Worm (Caenorhabditis elegans) whole organism, young adult: ENCODE data around the gene sre-31.

Source experiments
- T26A5.8 ChIP-seq: sonication (generic microtip); optimal IDR thresholded peaks from 2 replicates; lab custom pipeline; 2016; ENCODE audit warnings: missing genetic modification characterization, missing compliant biosample characterization
- dox-1 ChIP-seq: fragments of 200-800 bp; sonication (Bioruptor generic); IDR thresholded peaks from 2 replicates; pipeline ENCODE4 v1.3.6; 2022; ENCODE audit warnings: missing genetic modification reagents, missing genetic modification characterization, missing compliant biosample characterization
- him-1 ChIP-seq: sonication (generic microtip); optimal IDR thresholded peaks from 2 replicates; lab custom pipeline; 2016; ENCODE audit warnings: missing genotype, missing genetic modification reagents, missing genetic modification characterization, missing compliant biosample characterization
- hsf-1 ChIP-seq: fragments of 200-800 bp; sonication (Bioruptor generic); IDR thresholded peaks from 2 replicates; pipeline ENCODE4 v1.3.6; 2022; ENCODE audit warnings: missing genetic modification reagents, missing genetic modification characterization, missing compliant biosample characterization
- lir-1 ChIP-seq: fragments of 200-800 bp; sonication (Bioruptor generic); conservative IDR thresholded peaks from 2 replicates; pipeline ENCODE4 v1.3.6; 2022; ENCODE audit warnings: missing genetic modification reagents, missing genetic modification characterization, missing compliant biosample characterization
- madf-6 ChIP-seq: fragments of 200-800 bp; sonication (Bioruptor generic); IDR thresholded peaks from 2 replicates; pipeline ENCODE4 v1.3.6; 2022; ENCODE audit warnings: missing genetic modification reagents, missing genetic modification characterization, missing compliant biosample characterization
- pha-4 ChIP-seq: fragments of 150-350 bp; sonication (generic microtip); optimal IDR thresholded peaks from 2 replicates; lab custom pipeline; 2014; ENCODE audit warnings: missing biosample characterization, missing genetic modification reagents, missing genetic modification characterization
- snpc-4 ChIP-seq, 5 experiments: fragments of 150-350 bp in 1 of 5; sonication (generic microtip) in 4 of 5; optimal IDR thresholded peaks; 2 replicates each; lab custom pipeline; 2014 to 2018; ENCODE audit warnings: missing genetic modification characterization in 5 of 5, missing biosample characterization in 3 of 5, antibody characterized with exemption in 2 of 5, mild to moderate bottlenecking in 2 of 5, missing compliant biosample characterization in 2 of 5, missing genotype in 2 of 5, moderate library complexity in 2 of 5, missing genetic modification reagents in 1 of 5
- ztf-28 ChIP-seq: fragments of 200-800 bp; sonication (Bioruptor generic); IDR thresholded peaks from 2 replicates; pipeline ENCODE4 v1.3.6; 2022; ENCODE audit warnings: missing genetic modification reagents, missing genetic modification characterization, missing compliant biosample characterization

DNA sequence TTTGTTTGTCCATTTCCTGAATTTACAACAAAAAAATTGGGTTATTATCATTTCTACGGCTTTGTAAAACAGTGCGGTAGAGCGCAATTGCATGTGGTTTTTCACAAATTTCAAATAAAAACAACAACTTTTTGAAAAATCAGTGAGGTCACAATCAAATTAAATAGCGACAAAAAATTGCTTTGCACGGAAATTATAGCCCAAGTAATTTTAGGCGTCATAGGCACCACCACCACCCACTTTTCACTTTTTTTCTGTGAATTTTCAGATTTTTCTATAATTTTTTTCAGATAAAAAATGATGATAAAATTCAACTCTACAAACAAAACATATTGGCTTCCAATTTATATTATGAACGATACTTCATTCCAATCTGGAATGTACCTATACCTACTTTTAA, 48.7 kb upstream of the sre-31 start, which contains the start of gene sre-38:
- TF ChIP-seq madf-6 (no peak), dox-1 (GFP tag; lab: Robert Waterston, UW) (no peak), hsf-1 (GFP tag; lab: Robert Waterston, UW) (no peak), pha-4 (tag; lab: Kevin White, UChicago) (no peak), ztf-28 (GFP tag; lab: Robert Waterston, UW) (no peak), him-1 (tag; lab: Kevin White, UChicago) (no peak), T26A5.8 (tag; lab: Kevin White, UChicago) (no peak), snpc-4 (GFP tag; optimal IDR thresholded peaks at IDR 0.05; lab: Kevin White, UChicago) (no peak), snpc-4 (tag; optimal IDR thresholded peaks at IDR 0.05; lab: Kevin White, UChicago) (no peak), lir-1 (GFP tag; lab: Robert Waterston, UW) (no peak)
